Worm (Caenorhabditis elegans): ENCODE measurements around the gene C06A8.8.

DNA sequence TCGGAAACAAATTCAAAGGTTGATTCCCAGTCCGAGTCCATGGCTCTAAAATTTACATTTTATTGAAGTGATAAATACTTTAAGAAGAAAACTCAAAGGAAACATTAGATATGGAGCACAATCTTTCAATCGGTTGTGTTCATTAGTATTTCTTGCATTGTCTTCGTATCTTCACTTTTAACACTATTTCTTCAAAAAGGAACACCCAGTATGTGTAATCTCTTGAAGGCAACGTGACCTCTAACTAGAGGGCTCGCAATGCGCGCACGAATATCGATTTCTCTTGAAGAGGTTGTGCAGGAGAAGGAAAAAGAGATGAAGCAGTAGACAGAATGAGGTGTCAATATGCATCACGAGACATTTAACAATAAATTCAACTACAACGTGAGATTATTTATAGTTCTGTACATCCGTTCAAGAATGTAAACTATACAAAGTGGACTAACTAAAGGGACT lies 16.7 kb downstream of the C06A8.8 start, which contains the start of the genes B0228.6 and B0228.1:
- TF ChIP-seq scrt-1 (GFP tag; IDR thresholded peaks at IDR 0.05): no peak
- TF ChIP-seq tbx-11 (GFP tag; IDR thresholded peaks at IDR 0.05): no peak
- TF ChIP-seq sea-1 (GFP tag; conservative IDR thresholded peaks at IDR 0.05): no peak
- TF ChIP-seq tbx-37 (GFP tag; conservative IDR thresholded peaks at IDR 0.05): no peak
- TF ChIP-seq ama-1 (optimal IDR thresholded peaks at IDR 0.05): no peak
- no peak for TF ChIP-seq flt-1 (GFP tag; IDR thresholded peaks at IDR 0.05)
- no peak for TF ChIP-seq hnd-1 (tag; optimal IDR thresholded peaks at IDR 0.05)
- TF ChIP-seq ceh-13 (GFP tag; optimal IDR thresholded peaks at IDR 0.05): no peak
